Worm (Caenorhabditis elegans): Measurements from ENCODE around the gene clic-1.

ce11 chrV:7747132-7747531, 12.4 kb upstream of the clic-1 start:
- TF ChIP-seq F23B12.7 (tag; optimal IDR thresholded peaks at IDR 0.05; ENCODE audit: insufficient read depth) (no peak), egl-44 (GFP tag; IDR thresholded peaks at IDR 0.05) (no peak), unc-62 (GFP tag; optimal IDR thresholded peaks at IDR 0.05) (no peak), somi-1 (GFP tag; optimal IDR thresholded peaks at IDR 0.05) (no peak), F33H1.4 (GFP tag; IDR thresholded peaks at IDR 0.05) (no peak), zim-3 (tag; optimal IDR thresholded peaks at IDR 0.05) (no peak), nfyb-1 (GFP tag; IDR thresholded peaks at IDR 0.05) (no peak), snpc-3.4 (tag; optimal IDR thresholded peaks at IDR 0.05) (no peak)
